Worm (Caenorhabditis elegans) whole organism, L3 larva: ENCODE results near the gene F32E10.9.

Source experiments
- R02D3.7 ChIP-seq: fragments of 150-350 bp; optimal IDR thresholded peaks from 2 replicates; lab custom pipeline; 2014; ENCODE audit warnings: missing biosample characterization, missing genetic modification characterization
- ZK546.5 ChIP-seq: sonication (generic microtip); optimal IDR thresholded peaks from 2 replicates; lab custom pipeline; 2017; ENCODE audit warnings: missing biosample characterization, missing genetic modification characterization
- ceh-16 ChIP-seq: sonication (generic microtip); optimal IDR thresholded peaks from 2 replicates; lab custom pipeline; 2017; ENCODE audit warnings: missing biosample characterization, missing genetic modification characterization
- ceh-82 ChIP-seq: fragments of 150-350 bp; optimal IDR thresholded peaks from 2 replicates; lab custom pipeline; 2014; ENCODE audit warnings: missing biosample characterization, missing genetic modification characterization
- daf-12 ChIP-seq: fragments of 150-350 bp; optimal IDR thresholded peaks from 2 replicates; lab custom pipeline; 2014; ENCODE audit warnings: missing biosample characterization, missing genetic modification reagents, missing genetic modification characterization
- egl-27 ChIP-seq: sonication (generic microtip); optimal IDR thresholded peaks from 4 replicates; lab custom pipeline; 2017; ENCODE audit warnings: missing biosample characterization, missing genetic modification reagents, missing genetic modification characterization
- egl-5 ChIP-seq: fragments of 150-350 bp; optimal IDR thresholded peaks from 2 replicates; lab custom pipeline; 2017; ENCODE audit warnings: missing biosample characterization, missing genetic modification reagents, missing genetic modification characterization, inconsistent platforms
- elt-1 ChIP-seq: fragments of 150-350 bp; optimal IDR thresholded peaks from 2 replicates; lab custom pipeline; 2014; ENCODE audit warnings: missing biosample characterization, missing genetic modification characterization
- elt-2 ChIP-seq: sonication (generic microtip); optimal IDR thresholded peaks from 2 replicates; lab custom pipeline; 2016; ENCODE audit warnings: missing genetic modification reagents, mild to moderate bottlenecking, missing genetic modification characterization, missing compliant biosample characterization
- fos-1 ChIP-seq: fragments of 150-350 bp; optimal IDR thresholded peaks from 2 replicates; lab custom pipeline; 2014; ENCODE audit warnings: missing biosample characterization, missing genetic modification characterization
- hmg-11 ChIP-seq: sonication (generic microtip); optimal IDR thresholded peaks from 2 replicates; lab custom pipeline; 2016; ENCODE audit warnings: missing genetic modification characterization, missing compliant biosample characterization
- jun-1 ChIP-seq: fragments of 150-350 bp; optimal IDR thresholded peaks from 2 replicates; lab custom pipeline; 2014; ENCODE audit warnings: missing biosample characterization, missing genetic modification reagents, missing genetic modification characterization
- lin-15B ChIP-seq: fragments of 150-350 bp; optimal IDR thresholded peaks from 2 replicates; lab custom pipeline; 2014; ENCODE audit warnings: missing biosample characterization, missing genetic modification characterization
- lin-39 ChIP-seq: fragments of 150-350 bp; optimal IDR thresholded peaks from 2 replicates; lab custom pipeline; 2018; ENCODE audit warnings: missing biosample characterization, missing genetic modification reagents, missing genetic modification characterization
- lsy-12 ChIP-seq: sonication (generic microtip); optimal IDR thresholded peaks from 2 replicates; lab custom pipeline; 2016; ENCODE audit warnings: mild to moderate bottlenecking, missing genetic modification characterization, missing compliant biosample characterization
- mdl-1 ChIP-seq: fragments of 150-350 bp; optimal IDR thresholded peaks from 2 replicates; lab custom pipeline; 2014; ENCODE audit warnings: missing biosample characterization, missing genetic modification characterization
- mml-1 ChIP-seq: fragments of 150-350 bp; sonication (generic microtip); optimal IDR thresholded peaks from 3 replicates; lab custom pipeline; 2014; ENCODE audit warnings: missing biosample characterization, missing genetic modification characterization
- nfya-1 ChIP-seq: sonication (generic microtip); optimal IDR thresholded peaks from 2 replicates; lab custom pipeline; 2017; ENCODE audit warnings: missing genetic modification characterization, mild to moderate bottlenecking, missing compliant biosample characterization, antibody characterized with exemption, moderate library complexity; ENCODE audit not compliant: insufficient read depth
- nhr-11 ChIP-seq: fragments of 150-350 bp; optimal IDR thresholded peaks from 2 replicates; lab custom pipeline; 2014; ENCODE audit warnings: missing biosample characterization, missing genetic modification characterization
- nhr-23 ChIP-seq: fragments of 150-350 bp; optimal IDR thresholded peaks from 2 replicates; lab custom pipeline; 2014; ENCODE audit warnings: missing biosample characterization, missing genetic modification reagents, missing genetic modification characterization
- nhr-67 ChIP-seq: fragments of 150-350 bp; optimal IDR thresholded peaks from 2 replicates; lab custom pipeline; 2014; ENCODE audit warnings: missing biosample characterization, missing genetic modification characterization
- nhr-76 ChIP-seq: fragments of 150-350 bp; sonication (generic microtip); optimal IDR thresholded peaks from 5 replicates; lab custom pipeline; 2014; ENCODE audit warnings: missing biosample characterization, missing genetic modification characterization
- nhr-77 ChIP-seq: fragments of 150-350 bp; optimal IDR thresholded peaks from 2 replicates; lab custom pipeline; 2014; ENCODE audit warnings: missing biosample characterization, missing genetic modification characterization
- pha-4 ChIP-seq: fragments of 150-350 bp; optimal IDR thresholded peaks from 2 replicates; lab custom pipeline; 2014; ENCODE audit warnings: missing biosample characterization, missing genetic modification reagents, missing genetic modification characterization
- pqm-1 ChIP-seq: fragments of 150-350 bp; optimal IDR thresholded peaks from 2 replicates; lab custom pipeline; 2017; ENCODE audit warnings: missing biosample characterization, missing genetic modification characterization, inconsistent platforms
- sea-2 ChIP-seq: fragments of 150-350 bp; sonication (generic microtip); optimal IDR thresholded peaks from 4 replicates; lab custom pipeline; 2014; ENCODE audit warnings: missing biosample characterization, missing genetic modification reagents, missing genetic modification characterization
- skn-1 ChIP-seq: fragments of 150-350 bp; optimal IDR thresholded peaks from 2 replicates; lab custom pipeline; 2014; ENCODE audit warnings: missing biosample characterization, missing genetic modification characterization
- snpc-4 ChIP-seq: fragments of 150-350 bp; optimal IDR thresholded peaks from 2 replicates; lab custom pipeline; 2014; ENCODE audit warnings: missing biosample characterization, missing genetic modification characterization
- tbx-2 ChIP-seq: sonication (generic microtip); optimal IDR thresholded peaks from 2 replicates; lab custom pipeline; 2016; ENCODE audit warnings: mild to moderate bottlenecking, missing genetic modification characterization, missing compliant biosample characterization
- unc-39 ChIP-seq: sonication (generic microtip); optimal IDR thresholded peaks from 4 replicates; lab custom pipeline; 2017; ENCODE audit warnings: missing biosample characterization, missing genetic modification characterization
- unc-62 ChIP-seq: fragments of 150-350 bp; sonication (generic microtip); optimal IDR thresholded peaks from 4 replicates; lab custom pipeline; 2014; ENCODE audit warnings: missing biosample characterization, missing genetic modification reagents, missing genetic modification characterization

The F32E10.9 gene

ce11 chrIV:7568593-7568992 is 4.8 kb upstream of the F32E10.9 start, which contains the start of gene clec-180:
Gene clec-180 (plus strand): TSS chrIV:7568893.
- TF ChIP-seq unc-39 (tag; lab: Kevin White, UChicago) (no peak), nhr-67 (no peak), mml-1 (tag; lab: Kevin White, UChicago) (no peak), nfya-1 (tag; lab: Kevin White, UChicago) (no peak), lsy-12 (tag; lab: Kevin White, UChicago) (no peak), fos-1 (tag; lab: Kevin White, UChicago) (no peak), jun-1 (tag; lab: Kevin White, UChicago) (no peak), egl-27 (no peak), snpc-4 (tag; lab: Kevin White, UChicago) (no peak), lin-15B (tag; lab: Kevin White, UChicago) (no peak), tbx-2 (tag; lab: Kevin White, UChicago) (no peak)

ce11 chrIV:7567557-7568010 is 3.8 kb upstream of the F32E10.9 start, which contains the start of gene F32E10.8:
Gene F32E10.8 (plus strand): TSS chrIV:7567607.
- TF ChIP-seq daf-12 (tag; lab: Kevin White, UChicago) = no peak

ce11 chrIV:7561614-7562142 is 2.1 kb downstream of the F32E10.9 start, which contains the start of gene ima-3:
Gene ima-3 (minus strand): TSS chrIV:7561664.
- TF ChIP-seq egl-5 = peak; percentile 53
- no peak for TF ChIP-seq egl-27
- TF ChIP-seq lin-39 (tag; lab: Kevin White, UChicago) = peak; percentile 48
- peak; percentile 33 for TF ChIP-seq nhr-23 (tag; lab: Kevin White, UChicago)
- TF ChIP-seq lin-15B (tag; lab: Kevin White, UChicago) = peak; percentile 75
- no peak for TF ChIP-seq jun-1 (tag; lab: Kevin White, UChicago)
- no peak for TF ChIP-seq nhr-67
- peak; percentile 59 for TF ChIP-seq nfya-1 (tag; lab: Kevin White, UChicago)
- TF ChIP-seq pha-4 = peak; percentile 78
- peak; percentile 12 for TF ChIP-seq elt-2 (tag; lab: Kevin White, UChicago)
- TF ChIP-seq sea-2 (GFP tag; lab: Kevin White, UChicago) = no peak
- TF ChIP-seq skn-1 (tag; lab: Kevin White, UChicago) = no peak
- peak; percentile 29 for TF ChIP-seq snpc-4 (tag; lab: Kevin White, UChicago)
- TF ChIP-seq pqm-1 (tag; lab: Kevin White, UChicago) = no peak
- TF ChIP-seq hmg-11 = peak; percentile 39

- TF ChIP-seq mdl-1 (tag; lab: Kevin White, UChicago) (no peak), pqm-1 (tag; lab: Kevin White, UChicago) (no peak), R02D3.7 (tag; lab: Kevin White, UChicago) (no peak), lsy-12 (tag; lab: Kevin White, UChicago) (no peak), sea-2 (GFP tag; lab: Kevin White, UChicago) (no peak), nhr-23 (tag; lab: Kevin White, UChicago) (no peak), unc-62 (GFP tag; lab: Kevin White, UChicago) (no peak), elt-1 (tag; lab: Kevin White, UChicago) (no peak), lin-39 (tag; lab: Kevin White, UChicago) (no peak), ceh-82 (tag; lab: Kevin White, UChicago) (no peak), hmg-11 (no peak), nhr-77 (no peak), nhr-76 (tag; lab: Kevin White, UChicago) (no peak), fos-1 (tag; lab: Kevin White, UChicago) (no peak), ZK546.5 (tag; lab: Kevin White, UChicago) (no peak)
- TF ChIP-seq, all 47 proteins: peak for 0
These were observed 4.5 kb downstream of the F32E10.9 start for ce11 chrIV:7559237-7559636.

- no peak for TF ChIP-seq mdl-1 (tag; lab: Kevin White, UChicago)
- no peak for TF ChIP-seq nhr-11 (tag; lab: Kevin White, UChicago)
- no peak for TF ChIP-seq sea-2 (GFP tag; lab: Kevin White, UChicago)
- TF ChIP-seq ceh-16 (tag; lab: Kevin White, UChicago) = no peak
These were observed 5.1 kb downstream of the F32E10.9 start for ce11 chrIV:7558653-7559052.
